Fruit fly (Drosophila melanogaster): ENCODE measurements around the gene CG14411.
A peak's percentile ranks its signal among the peaks of the same experiment; 100 is the strongest.

The CG14411 gene

DNA sequence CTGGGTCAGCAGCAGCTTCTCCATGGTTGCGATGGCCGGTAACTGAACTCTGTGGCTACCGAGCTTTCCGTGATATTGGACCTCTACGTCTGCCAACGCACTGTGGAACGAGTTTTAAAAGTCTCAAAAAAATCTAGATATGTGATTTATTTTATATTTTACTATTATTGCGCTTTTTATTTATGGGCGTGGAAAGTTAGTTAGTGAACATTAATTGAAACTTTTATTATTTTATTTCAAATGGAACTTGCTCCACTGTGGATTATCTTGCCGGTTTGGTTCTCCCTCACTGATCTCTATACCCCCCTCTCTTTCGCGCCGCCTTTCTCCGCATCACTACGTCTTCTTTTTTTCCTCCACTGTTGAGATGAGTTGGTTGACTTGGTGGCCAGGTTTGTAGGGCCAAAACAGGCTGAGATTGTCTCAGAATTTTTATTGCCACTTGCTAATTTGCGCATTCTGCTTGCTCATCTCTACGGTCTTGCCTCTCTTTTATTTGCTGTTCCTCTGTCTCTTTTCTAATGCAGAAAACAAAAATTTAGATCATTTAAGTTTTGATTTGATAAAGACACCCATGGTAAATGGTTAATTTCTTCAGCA lies 16.4 kb downstream of the CG14411 start, which contains the start of gene CG9522 (continued):
- TF ChIP-seq CG6683 (GFP tag; optimal IDR thresholded peaks at IDR 0.05) (peak; percentile 36), fd64A (GFP tag; optimal IDR thresholded peaks at IDR 0.05) (peak; percentile 43), CG13287 (GFP tag; IDR thresholded peaks at IDR 0.05; ENCODE audit: partially characterized antibody) (no peak), CG11695 (GFP tag; IDR thresholded peaks at IDR 0.05) (peak; percentile 58; the same call in 2 of the 3 replicates), fru (optimal IDR thresholded peaks at IDR 0.05) (no peak), bbx (GFP tag; IDR thresholded peaks at IDR 0.05; ENCODE audit: partially characterized antibody) (no peak), NC2α (GFP tag; optimal IDR thresholded peaks at IDR 0.05) (no peak), CG2116 (GFP tag; optimal IDR thresholded peaks at IDR 0.05) (peak; percentile 20), chif (GFP tag; optimal IDR thresholded peaks at IDR 0.05) (peak; percentile 27 to 58), Abd-B (GFP tag; optimal IDR thresholded peaks at IDR 0.05) (peak; percentile 10), bigmax (GFP tag; optimal IDR thresholded peaks at IDR 0.05) (no peak), lbe (GFP tag; optimal IDR thresholded peaks at IDR 0.05) (no peak), CG15514 (GFP tag; optimal IDR thresholded peaks at IDR 0.05) (peak; percentile 45), wor (GFP tag; IDR thresholded peaks at IDR 0.05) (peak; percentile 47; the same call in 1 of the 2 replicates), cwo (GFP tag; optimal IDR thresholded peaks at IDR 0.05) (peak; percentile 42), tna (GFP tag; IDR thresholded peaks at IDR 0.05; ENCODE audit: partially characterized antibody) (no peak), Hr78 (GFP tag; optimal IDR thresholded peaks at IDR 0.05) (peak in 1 of 2 experiments; percentile 4), Bgb (GFP tag; IDR thresholded peaks at IDR 0.05; ENCODE audit: partially characterized antibody) (no peak), CG18262 (tag; optimal IDR thresholded peaks at IDR 0.05) (peak; percentile 68), CG17802 (tag; optimal IDR thresholded peaks at IDR 0.05) (peak; percentile 49), CTCF (GFP tag; optimal IDR thresholded peaks at IDR 0.05) (peak; percentile 20), CG7963 (GFP tag; IDR thresholded peaks at IDR 0.05; ENCODE audit: partially characterized antibody) (no peak), CG7372 (GFP tag; IDR thresholded peaks at IDR 0.05) (peak; percentile 65), CG12236 (GFP tag; optimal IDR thresholded peaks at IDR 0.05) (no peak), Dek (tag; optimal IDR thresholded peaks at IDR 0.05) (peak; percentile 34), CG32532 (GFP tag; IDR thresholded peaks at IDR 0.05) (peak; percentile 73), sob (GFP tag; IDR thresholded peaks at IDR 0.05) (peak; percentile 76), CG13424 (tag; optimal IDR thresholded peaks at IDR 0.05) (peak; percentile 77), Atf6 (GFP tag; IDR thresholded peaks at IDR 0.05) (peak; percentile 80), Hmr (GFP tag; optimal IDR thresholded peaks at IDR 0.05) (peak; percentile 58), Chrac-16 (GFP tag; optimal IDR thresholded peaks at IDR 0.05) (peak; percentile 63), CG15601 (tag; optimal IDR thresholded peaks at IDR 0.05) (peak; percentile 74), HLH3B (GFP tag; IDR thresholded peaks at IDR 0.05) (peak; percentile 80), ase (GFP tag; IDR thresholded peaks at IDR 0.05) (no peak; the same call in 2 of the 3 replicates), Mad (GFP tag; optimal IDR thresholded peaks at IDR 0.05) (peak; percentile 47), Dfd (GFP tag; optimal IDR thresholded peaks at IDR 0.05) (no peak), crc (GFP tag; optimal IDR thresholded peaks at IDR 0.05) (peak; percentile 11), Mes4 (GFP tag; optimal IDR thresholded peaks at IDR 0.05) (peak; percentile 3), CG14050 (GFP tag; IDR thresholded peaks at IDR 0.05) (peak; percentile 34; the same call in 1 of the 3 replicates), sna (GFP tag; IDR thresholded peaks at IDR 0.05; ENCODE audit: partially characterized antibody) (no peak), tio (GFP tag; optimal IDR thresholded peaks at IDR 0.05) (peak; percentile 54), fd3F (GFP tag; optimal IDR thresholded peaks at IDR 0.05) (peak; percentile 16), gcm (GFP tag; optimal IDR thresholded peaks at IDR 0.05) (peak; percentile 64), mam (GFP tag; optimal IDR thresholded peaks at IDR 0.05) (peak; percentile 27), CG4820 (GFP tag; optimal IDR thresholded peaks at IDR 0.05) (peak; percentile 75), az2 (GFP tag; optimal IDR thresholded peaks at IDR 0.05) (peak; percentile 68), CG9797 (GFP tag; optimal IDR thresholded peaks at IDR 0.05) (no peak), Ada2b (GFP tag; IDR thresholded peaks at IDR 0.05) (peak; percentile 81), PHDP (tag; optimal IDR thresholded peaks at IDR 0.05) (peak; percentile 75), CG9932 (GFP tag; IDR thresholded peaks at IDR 0.05) (peak; percentile 68)
